Fruit fly (Drosophila melanogaster): ENCODE results near the gene Ucp4C.

Ucp4C gene

dm6 chr2L:5977070-5977728, 8.8 kb downstream of the Ucp4C start (continued):
- peak; percentile 58 for TF ChIP-seq CG6765 (GFP tag; optimal IDR thresholded peaks at IDR 0.05)
- peak; percentile 42 for TF ChIP-seq exex (tag; optimal IDR thresholded peaks at IDR 0.05)
- no peak for TF ChIP-seq Meics (GFP tag; optimal IDR thresholded peaks at IDR 0.05)
- TF ChIP-seq CG12071 (GFP tag; optimal IDR thresholded peaks at IDR 0.05): peak; percentile 8
- no peak for TF ChIP-seq amos (GFP tag; IDR thresholded peaks at IDR 0.05; ENCODE audit: partially characterized antibody)
- peak; percentile 33 for TF ChIP-seq CG10147 (GFP tag; optimal IDR thresholded peaks at IDR 0.05)
- peak; percentile 2 for TF ChIP-seq CG11504 (tag; optimal IDR thresholded peaks at IDR 0.05)
- TF ChIP-seq CG9817 (tag; optimal IDR thresholded peaks at IDR 0.05): no peak
- no peak for TF ChIP-seq C15 (GFP tag; IDR thresholded peaks at IDR 0.05)
- no peak for TF ChIP-seq CG8290 (GFP tag; optimal IDR thresholded peaks at IDR 0.05)
- TF ChIP-seq CG8290 (tag; optimal IDR thresholded peaks at IDR 0.05): peak in 1 of 2 experiments; percentile 17
- peak; percentile 46 for TF ChIP-seq CG1832 (GFP tag; optimal IDR thresholded peaks at IDR 0.05)
- peak; percentile 91 for TF ChIP-seq kni (GFP tag; optimal IDR thresholded peaks at IDR 0.05)
- peak; percentile 30 for TF ChIP-seq chn (GFP tag; optimal IDR thresholded peaks at IDR 0.05)
- TF ChIP-seq Kr (GFP tag; optimal IDR thresholded peaks at IDR 0.05): peak; percentile 3
- TF ChIP-seq CG6683 (GFP tag; optimal IDR thresholded peaks at IDR 0.05): peak; percentile 35
- TF ChIP-seq Hey (tag; optimal IDR thresholded peaks at IDR 0.05): peak; percentile 51
- TF ChIP-seq CG11247 (GFP tag; IDR thresholded peaks at IDR 0.05): no peak
- TF ChIP-seq Dp (GFP tag; optimal IDR thresholded peaks at IDR 0.05): no peak
- peak; percentile 34 for TF ChIP-seq CG12769 (tag; optimal IDR thresholded peaks at IDR 0.05)
- TF ChIP-seq stwl (tag; optimal IDR thresholded peaks at IDR 0.05): no peak
- TF ChIP-seq btn (GFP tag; optimal IDR thresholded peaks at IDR 0.05): no peak
- peak; percentile 98 for TF ChIP-seq trem (tag; optimal IDR thresholded peaks at IDR 0.05)
- no peak for TF ChIP-seq HLHmδ (GFP tag; optimal IDR thresholded peaks at IDR 0.05)

- TF ChIP-seq Trl (optimal IDR thresholded peaks at IDR 0.05) (peak; percentile 27 to 80), Trl (GFP tag; optimal IDR thresholded peaks at IDR 0.05) (no peak), trem (tag; optimal IDR thresholded peaks at IDR 0.05) (no peak)
Observed at dm6 chr2L:5977729-5978078, 9.3 kb downstream of the Ucp4C start.

DNA sequence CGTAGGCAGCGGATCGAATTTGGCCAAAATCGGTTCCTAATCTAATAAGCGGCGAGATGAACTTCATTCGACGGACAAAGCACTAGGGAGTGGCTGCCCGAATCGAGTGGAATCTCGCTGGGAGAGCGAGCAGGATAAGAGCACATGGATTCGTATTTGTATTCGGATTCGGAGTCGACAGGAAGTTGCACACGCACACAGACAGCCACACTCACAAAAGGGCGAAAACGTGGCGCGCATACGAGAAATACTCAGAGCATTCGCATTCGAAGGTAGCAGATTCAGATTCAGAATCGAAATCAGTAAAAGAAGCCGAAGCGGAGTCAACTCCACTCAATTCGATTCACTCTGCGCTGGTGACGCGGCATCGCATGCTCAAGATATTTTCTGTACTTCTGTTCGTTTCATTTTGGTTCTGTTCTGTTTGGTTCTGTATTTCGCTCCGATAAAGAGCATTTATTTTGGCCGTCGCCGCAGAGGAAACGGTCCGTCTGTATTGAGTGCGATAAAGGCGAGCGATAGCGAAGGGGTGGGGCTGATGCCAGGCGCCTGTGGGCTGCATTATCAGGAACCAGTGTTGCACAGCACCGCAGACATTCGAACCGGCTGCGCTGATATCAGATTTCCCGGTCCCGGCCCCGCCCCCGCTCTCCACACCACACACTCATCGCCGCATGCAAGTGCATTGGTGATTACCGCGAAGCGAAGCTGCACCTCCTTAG, 10.1 kb downstream of the Ucp4C start:
- peak; percentile 85 for TF ChIP-seq CG10267 (tag; optimal IDR thresholded peaks at IDR 0.05)
- TF ChIP-seq CG18599 (GFP tag; optimal IDR thresholded peaks at IDR 0.05): peak; percentile 23
- no peak for TF ChIP-seq Nf-YB (GFP tag; optimal IDR thresholded peaks at IDR 0.05)
- peak; percentile 94 for TF ChIP-seq grn (GFP tag; optimal IDR thresholded peaks at IDR 0.05)
- peak; percentile 71 for TF ChIP-seq pros (GFP tag; optimal IDR thresholded peaks at IDR 0.05)
- TF ChIP-seq gcm (GFP tag; optimal IDR thresholded peaks at IDR 0.05): no peak
- no peak for TF ChIP-seq B-H1 (GFP tag; IDR thresholded peaks at IDR 0.05)
- peak; percentile 12 for TF ChIP-seq Six4 (GFP tag; optimal IDR thresholded peaks at IDR 0.05)
- no peak for TF ChIP-seq hbn (GFP tag; IDR thresholded peaks at IDR 0.05; ENCODE audit: partially characterized antibody)
- TF ChIP-seq Dfd (GFP tag; optimal IDR thresholded peaks at IDR 0.05): no peak
- no peak for TF ChIP-seq CG10654 (GFP tag; optimal IDR thresholded peaks at IDR 0.05)
- TF ChIP-seq cg (GFP tag; optimal IDR thresholded peaks at IDR 0.05): peak; percentile 22
- no peak for TF ChIP-seq CG16779 (GFP tag; IDR thresholded peaks at IDR 0.05)
- peak; percentile 35 for TF ChIP-seq Fer1 (GFP tag; optimal IDR thresholded peaks at IDR 0.05)
- peak; percentile 22 for TF ChIP-seq CG14710 (tag; optimal IDR thresholded peaks at IDR 0.05)
- TF ChIP-seq Stat92E (GFP tag; optimal IDR thresholded peaks at IDR 0.05): no peak
- TF ChIP-seq insv (GFP tag; optimal IDR thresholded peaks at IDR 0.05): peak in 1 of 2 experiments; percentile 85
- TF ChIP-seq Ets97D (GFP tag; optimal IDR thresholded peaks at IDR 0.05): no peak
- peak; percentile 45 for TF ChIP-seq h (optimal IDR thresholded peaks at IDR 0.05)
- TF ChIP-seq CG4730 (GFP tag; IDR thresholded peaks at IDR 0.05): no peak
- TF ChIP-seq CG8478 (optimal IDR thresholded peaks at IDR 0.05): peak; percentile 34
- TF ChIP-seq bigmax (GFP tag; optimal IDR thresholded peaks at IDR 0.05): no peak
